Fruit fly (Drosophila melanogaster) whole organism, embryonic: ENCODE data around the gene Diedel2.

Source experiments
- CG10267 ChIP-seq: fragments of 200-800 bp; sonication (Bioruptor generic); optimal IDR thresholded peaks from 2 replicates; lab custom pipeline; 2018; ENCODE audit warnings: missing biosample characterization, mild to moderate bottlenecking, missing genetic modification characterization, moderate library complexity
- CG11695 ChIP-seq: fragments of 200-800 bp; sonication (Bioruptor generic); IDR thresholded peaks from 3 replicates; pipeline ENCODE4 v1.3.6; 2022; ENCODE audit warnings: missing biosample characterization, missing genetic modification characterization
- CG12071 ChIP-seq: fragments of 200-800 bp; sonication (Bioruptor generic); optimal IDR thresholded peaks from 3 replicates; lab custom pipeline; 2018; ENCODE audit warnings: missing biosample characterization, mild to moderate bottlenecking, missing genetic modification characterization
- CG12769 ChIP-seq: fragments of 200-800 bp; sonication (Bioruptor generic); optimal IDR thresholded peaks from 2 replicates; lab custom pipeline; 2019; ENCODE audit warnings: missing biosample characterization, mild to moderate bottlenecking, missing genetic modification characterization, moderate library complexity
- CG13624 ChIP-seq: fragments of 200-800 bp; sonication (Bioruptor generic); optimal IDR thresholded peaks from 2 replicates; lab custom pipeline; 2016; ENCODE audit warnings: missing biosample characterization, missing genetic modification characterization
- CG13775 ChIP-seq: fragments of 200-800 bp; sonication (Bioruptor generic); optimal IDR thresholded peaks from 3 replicates; lab custom pipeline; 2017; ENCODE audit warnings: missing biosample characterization, mild to moderate bottlenecking, missing genetic modification characterization
- CG17186 ChIP-seq: fragments of 200-800 bp; sonication (Bioruptor generic); optimal IDR thresholded peaks from 3 replicates; lab custom pipeline; 2017; ENCODE audit warnings: missing biosample characterization, missing genetic modification reagents, missing genetic modification characterization
- CG17361 ChIP-seq: fragments of 200-800 bp; sonication (Bioruptor generic); IDR thresholded peaks from 3 replicates; pipeline ENCODE4 v1.3.6; 2022; ENCODE audit warnings: missing biosample characterization, missing genetic modification characterization
- CG17612 ChIP-seq: fragments of 200-800 bp; sonication (Bioruptor generic); IDR thresholded peaks from 2 replicates; pipeline ENCODE4 v1.3.6; 2022; ENCODE audit warnings: missing biosample characterization, missing genetic modification characterization
- CG18476 ChIP-seq: fragments of 200-800 bp; sonication (Bioruptor generic); optimal IDR thresholded peaks from 2 replicates; lab custom pipeline; 2016; ENCODE audit warnings: missing biosample characterization, mild to moderate bottlenecking, missing genetic modification characterization
- CG31224 ChIP-seq: fragments of 200-800 bp; sonication (Bioruptor generic); IDR thresholded peaks from 2 replicates; pipeline ENCODE4 v1.3.6; 2022; ENCODE audit warnings: missing biosample characterization, missing genetic modification characterization
- CG3407 ChIP-seq: fragments of 200-800 bp; sonication (Bioruptor generic); optimal IDR thresholded peaks from 2 replicates; lab custom pipeline; 2018; ENCODE audit warnings: missing biosample characterization, mild to moderate bottlenecking, missing genetic modification characterization
- CG3847 ChIP-seq: fragments of 200-800 bp; sonication (Bioruptor generic); IDR thresholded peaks from 2 replicates; pipeline ENCODE4 v1.3.6; 2022; ENCODE audit warnings: missing biosample characterization, missing genetic modification characterization
- CG5180 ChIP-seq: fragments of 200-800 bp; sonication (Bioruptor generic); optimal IDR thresholded peaks from 3 replicates; lab custom pipeline; 2017; ENCODE audit warnings: missing biosample characterization, missing genetic modification characterization, mild to moderate bottlenecking, moderate library complexity, missing genetic modification reagents
- CG6854 ChIP-seq: fragments of 200-800 bp; sonication (Bioruptor generic); optimal IDR thresholded peaks from 3 replicates; lab custom pipeline; 2017; ENCODE audit warnings: missing biosample characterization, mild to moderate bottlenecking, missing genetic modification characterization
- CG7556 ChIP-seq: fragments of 200-800 bp; sonication (Bioruptor generic); optimal IDR thresholded peaks from 2 replicates; lab custom pipeline; 2017; ENCODE audit warnings: missing biosample characterization, mild to moderate bottlenecking, missing genetic modification characterization
- CG8290 ChIP-seq, 3 experiments: fragments of 200-800 bp; sonication (Bioruptor generic); optimal IDR thresholded peaks; 2 replicates each; lab custom pipeline; 2016 to 2019; ENCODE audit warnings: missing biosample characterization in 3 of 3, missing genetic modification characterization in 3 of 3, mild to moderate bottlenecking in 2 of 3, moderate library complexity in 1 of 3
- CG8924 ChIP-seq: fragments of 200-800 bp; optimal IDR thresholded peaks from 3 replicates; lab custom pipeline; 2019; ENCODE audit warnings: missing biosample characterization, mild to moderate bottlenecking, missing genetic modification characterization, moderate library complexity
- CG9727 ChIP-seq: fragments of 200-800 bp; sonication (Bioruptor generic); optimal IDR thresholded peaks from 3 replicates; lab custom pipeline; 2017; ENCODE audit warnings: missing biosample characterization, mild to moderate bottlenecking, missing genetic modification characterization
- Dek ChIP-seq: fragments of 200-800 bp; sonication (Bioruptor generic); optimal IDR thresholded peaks from 3 replicates; lab custom pipeline; 2019; ENCODE audit warnings: missing biosample characterization, mild to moderate bottlenecking, missing genetic modification characterization, moderate library complexity
- Dfd ChIP-seq, 2 experiments: fragments of >200 bp; optimal IDR thresholded peaks; 2 replicates each; lab custom pipeline; 2017; ENCODE audit warnings: missing biosample characterization in 2 of 2, missing genetic modification characterization in 2 of 2
- E2f2 ChIP-seq: fragments of 200-800 bp; sonication (Bioruptor generic); IDR thresholded peaks from 2 replicates; pipeline ENCODE4 v1.3.6; 2022; ENCODE audit warnings: missing biosample characterization, missing genetic modification characterization
- Fer1 ChIP-seq: fragments of 200-800 bp; sonication (Bioruptor generic); optimal IDR thresholded peaks from 2 replicates; lab custom pipeline; 2017; ENCODE audit warnings: missing biosample characterization, mild to moderate bottlenecking, missing genetic modification characterization
- H15 ChIP-seq: fragments of 200-800 bp; sonication (Bioruptor generic); IDR thresholded peaks from 3 replicates; pipeline ENCODE4 v1.3.6; 2022; ENCODE audit warnings: missing biosample characterization, missing genetic modification characterization
- Jarid2 ChIP-seq: fragments of 200-800 bp; sonication (Bioruptor generic); optimal IDR thresholded peaks from 3 replicates; lab custom pipeline; 2017; ENCODE audit warnings: mild to moderate bottlenecking, missing biosample characterization, missing genetic modification reagents, missing genetic modification characterization
- Lim3 ChIP-seq: fragments of 200-800 bp; sonication (Bioruptor generic); IDR thresholded peaks from 2 replicates; pipeline ENCODE4 v1.3.6; 2022; ENCODE audit warnings: missing biosample characterization, missing genetic modification characterization
- Mrtf ChIP-seq: fragments of 200-800 bp; sonication (Bioruptor generic); IDR thresholded peaks from 3 replicates; pipeline ENCODE4 v1.3.6; 2022; ENCODE audit warnings: missing biosample characterization, missing genetic modification characterization
- PHDP ChIP-seq: fragments of 200-800 bp; sonication (Bioruptor generic); optimal IDR thresholded peaks from 3 replicates; lab custom pipeline; 2018; ENCODE audit warnings: missing biosample characterization, mild to moderate bottlenecking, missing genetic modification characterization, moderate library complexity
- Pdp1 ChIP-seq, 2 experiments: fragments of 200-800 bp; sonication (Bioruptor generic); optimal IDR thresholded peaks; 3 replicates each; lab custom pipeline; 2016; ENCODE audit warnings: missing biosample characterization in 2 of 2, missing genetic modification characterization in 2 of 2, mild to moderate bottlenecking in 1 of 2, moderate library complexity in 1 of 2
- Ptx1 ChIP-seq: fragments of 200-800 bp; sonication (Bioruptor generic); IDR thresholded peaks from 2 replicates; pipeline ENCODE4 v1.3.6; 2022; ENCODE audit warnings: missing biosample characterization, missing genetic modification characterization
- Rx ChIP-seq: fragments of 200-800 bp; sonication (Bioruptor generic); IDR thresholded peaks from 2 replicates; pipeline ENCODE4 v1.3.6; 2022; ENCODE audit warnings: missing biosample characterization, missing genetic modification characterization
- Sox102F ChIP-seq: fragments of 200-800 bp; sonication (Bioruptor generic); optimal IDR thresholded peaks from 2 replicates; lab custom pipeline; 2018; ENCODE audit warnings: missing biosample characterization, mild to moderate bottlenecking, missing genetic modification characterization, moderate library complexity
- Xbp1 ChIP-seq: fragments of 200-800 bp; sonication (Bioruptor generic); optimal IDR thresholded peaks from 3 replicates; lab custom pipeline; 2016; ENCODE audit warnings: missing biosample characterization, mild to moderate bottlenecking, missing genetic modification characterization
- aop ChIP-seq: fragments of 200-800 bp; sonication (Bioruptor generic); IDR thresholded peaks from 2 replicates; pipeline ENCODE4 v1.3.6; 2022; ENCODE audit warnings: missing biosample characterization, missing genetic modification characterization
- chinmo ChIP-seq: fragments of 200-800 bp; sonication (Bioruptor generic); IDR thresholded peaks from 4 replicates; pipeline ENCODE4 v1.3.6; 2022; ENCODE audit warnings: missing biosample characterization, missing genetic modification characterization; ENCODE audit not compliant: partially characterized antibody
- disco-r ChIP-seq: fragments of 200-800 bp; sonication (Bioruptor generic); optimal IDR thresholded peaks from 2 replicates; lab custom pipeline; 2016; ENCODE audit warnings: missing biosample characterization, missing genetic modification characterization
- dmrt11E ChIP-seq: fragments of 200-800 bp; sonication (Bioruptor generic); optimal IDR thresholded peaks from 3 replicates; lab custom pipeline; 2018; ENCODE audit warnings: missing biosample characterization, mild to moderate bottlenecking, missing genetic modification characterization, moderate library complexity
- fd96Cb ChIP-seq: fragments of 200-800 bp; sonication (Bioruptor generic); optimal IDR thresholded peaks from 2 replicates; lab custom pipeline; 2018; ENCODE audit warnings: missing biosample characterization, mild to moderate bottlenecking, missing genetic modification characterization, moderate library complexity
- gce ChIP-seq: fragments of 200-800 bp; sonication (Bioruptor generic); IDR thresholded peaks from 3 replicates; pipeline ENCODE4 v1.3.6; 2022; ENCODE audit warnings: missing biosample characterization, missing genetic modification characterization
- grau ChIP-seq: fragments of 200-800 bp; optimal IDR thresholded peaks from 3 replicates; lab custom pipeline; 2019; ENCODE audit warnings: missing biosample characterization, mild to moderate bottlenecking, missing genetic modification characterization, moderate library complexity
- her ChIP-seq: fragments of 200-800 bp; sonication (Bioruptor generic); optimal IDR thresholded peaks from 2 replicates; lab custom pipeline; 2016; ENCODE audit warnings: missing biosample characterization, missing genetic modification characterization
- ind ChIP-seq: fragments of 200-800 bp; sonication (Bioruptor generic); optimal IDR thresholded peaks from 3 replicates; lab custom pipeline; 2016; ENCODE audit warnings: missing biosample characterization, missing genetic modification characterization
- jing ChIP-seq: fragments of 200-800 bp; sonication (Bioruptor generic); optimal IDR thresholded peaks from 2 replicates; lab custom pipeline; 2018; ENCODE audit warnings: missing biosample characterization, mild to moderate bottlenecking, missing genetic modification characterization
- kni ChIP-seq: fragments of 200-800 bp; sonication (Bioruptor generic); optimal IDR thresholded peaks from 3 replicates; lab custom pipeline; 2017; ENCODE audit warnings: mild to moderate bottlenecking, missing biosample characterization, missing genetic modification reagents, missing genetic modification characterization
- sens ChIP-seq: fragments of 200-800 bp; sonication (Bioruptor generic); peaks from one replicate; lab custom pipeline; 2016; ENCODE audit warnings: missing biosample characterization, missing genetic modification characterization
- slbo ChIP-seq: fragments of 200-800 bp; sonication (Bioruptor generic); IDR thresholded peaks from 2 replicates; pipeline ENCODE4 v1.3.6; 2022; ENCODE audit warnings: missing biosample characterization, missing genetic modification characterization
- sqz ChIP-seq: fragments of 200-800 bp; sonication (Bioruptor generic); optimal IDR thresholded peaks from 3 replicates; lab custom pipeline; 2018; ENCODE audit warnings: missing biosample characterization, mild to moderate bottlenecking, missing genetic modification characterization
- stc ChIP-seq: fragments of 200-800 bp; sonication (Bioruptor generic); IDR thresholded peaks from 2 replicates; pipeline ENCODE4 v1.3.6; 2022; ENCODE audit warnings: missing biosample characterization, missing genetic modification characterization
- tap ChIP-seq: fragments of 200-800 bp; optimal IDR thresholded peaks from 3 replicates; lab custom pipeline; 2019; ENCODE audit warnings: missing biosample characterization, mild to moderate bottlenecking, missing genetic modification characterization, moderate library complexity
- vvl ChIP-seq: fragments of 200-800 bp; sonication (Bioruptor generic); IDR thresholded peaks from 2 replicates; pipeline ENCODE4 v1.3.6; 2022; ENCODE audit warnings: missing biosample characterization, missing genetic modification characterization

Gene Diedel2

DNA sequence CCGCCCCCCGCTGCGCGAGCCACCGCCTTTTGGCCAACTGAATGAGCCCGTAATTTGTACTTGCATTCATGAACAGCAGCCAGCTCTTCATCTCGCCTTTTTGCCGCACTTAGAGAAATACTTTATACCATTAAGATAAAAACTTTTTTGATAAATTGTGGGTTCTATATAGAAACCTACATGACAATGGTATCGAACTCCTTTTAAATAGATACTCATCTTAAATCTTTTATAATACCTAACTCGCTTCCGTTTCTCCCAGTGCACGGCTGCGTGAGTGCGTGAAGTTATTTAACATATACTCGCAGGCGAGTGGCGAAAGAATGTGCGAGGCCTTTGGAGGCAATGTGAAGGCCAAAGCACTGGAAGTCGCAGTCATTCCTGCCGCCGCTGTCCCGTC, 17.6 kb downstream of the Diedel2 start (continued):
- TF ChIP-seq her (GFP tag; lab: Kevin White, UChicago) (no peak), aop (GFP tag; lab: Robert Waterston, UW) (no peak), stc (0 out of 2 replicates have a peak, but pooled peaks have one; percentile 23), Fer1 (GFP tag; lab: Kevin White, UChicago) (peak; percentile 62), CG12071 (GFP tag; lab: Kevin White, UChicago) (peak; percentile 15), CG17612 (GFP tag; lab: Robert Waterston, UW) (no peak), Mrtf (GFP tag; lab: Robert Waterston, UW) (no peak), CG13775 (GFP tag; lab: Kevin White, UChicago) (peak; percentile 10), CG5180 (no peak), CG11695 (GFP tag; lab: Robert Waterston, UW) (peak; percentile 40; the same call in 1 of the 3 replicates), dmrt11E (tag; lab: Kevin White, UChicago) (peak; percentile 32), sens (peak; percentile 83), vvl (GFP tag; lab: Robert Waterston, UW) (peak; percentile 38), CG9727 (GFP tag; lab: Kevin White, UChicago) (peak; percentile 30), H15 (GFP tag; lab: Robert Waterston, UW) (0 out of 3 replicates have a peak, but pooled peaks have one; percentile 17), CG31224 (0 out of 2 replicates have a peak, but pooled peaks have one; percentile 8), PHDP (tag; lab: Kevin White, UChicago) (peak; percentile 35), sqz (GFP tag; lab: Kevin White, UChicago) (no peak), disco-r (GFP tag; lab: Kevin White, UChicago) (no peak), tap (tag; lab: Kevin White, UChicago) (peak; percentile 21), CG18476 (GFP tag; lab: Kevin White, UChicago) (no peak), Dek (tag; lab: Kevin White, UChicago) (peak; percentile 15), chinmo (GFP tag; lab: Robert Waterston, UW) (no peak), kni (no peak), jing (GFP tag; lab: Kevin White, UChicago) (no peak), CG8924 (tag; lab: Kevin White, UChicago) (peak; percentile 3), grau (tag; lab: Kevin White, UChicago) (peak; percentile 45), Xbp1 (GFP tag; lab: Kevin White, UChicago) (peak; percentile 37), CG3407 (GFP tag; lab: Kevin White, UChicago) (no peak), CG7556 (peak; percentile 43), ind (GFP tag; lab: Kevin White, UChicago) (peak; percentile 49), CG3847 (GFP tag; lab: Robert Waterston, UW) (0 out of 2 replicates have a peak, but pooled peaks have one; percentile 10), CG8290 (GFP tag; optimal IDR thresholded peaks at IDR 0.05; lab: Kevin White, UChicago) (no peak), CG8290 (tag; optimal IDR thresholded peaks at IDR 0.05; lab: Kevin White, UChicago) (no peak), CG6854 (peak; percentile 6), CG17186 (GFP tag; lab: Kevin White, UChicago) (no peak), Jarid2 (GFP tag; lab: Kevin White, UChicago) (no peak), Ptx1 (GFP tag; lab: Robert Waterston, UW) (peak; percentile 34), Rx (GFP tag; lab: Robert Waterston, UW) (0 out of 2 replicates have a peak, but pooled peaks have one; percentile 13), slbo (peak; percentile 48; the same call in 1 of the 2 replicates), CG17361 (GFP tag; lab: Robert Waterston, UW) (peak; percentile 35; the same call in 1 of the 3 replicates), Lim3 (GFP tag; lab: Robert Waterston, UW) (0 out of 2 replicates have a peak, but pooled peaks have one; percentile 29), CG12769 (tag; lab: Kevin White, UChicago) (no peak), gce (GFP tag; lab: Robert Waterston, UW) (0 out of 3 replicates have a peak, but pooled peaks have one; percentile 37), CG10267 (peak; percentile 13), E2f2 (peak; percentile 25; the same call in 1 of the 2 replicates), CG13624 (GFP tag; lab: Kevin White, UChicago) (peak; percentile 18), Pdp1 (GFP tag; optimal IDR thresholded peaks at IDR 0.05; lab: Kevin White, UChicago) (peak in 1 of 2 experiments; percentile 26), fd96Cb (tag; lab: Kevin White, UChicago) (peak; percentile 14), Dfd (GFP tag; optimal IDR thresholded peaks at IDR 0.05; lab: Kevin White, UChicago) (no peak), Sox102F (peak; percentile 59)
